Fruit fly (Drosophila melanogaster) whole organism: ENCODE results near the gene CG46435.

Source experiments
- CG8478 ChIP-seq: fragments of >200 bp; optimal IDR thresholded peaks from 2 replicates; lab custom pipeline; 2018; ENCODE audit warnings: inconsistent platforms
- usp ChIP-seq: fragments of >200 bp; optimal IDR thresholded peaks from 2 replicates; lab custom pipeline; 2017; ENCODE audit warnings: missing biosample characterization, missing genetic modification characterization, mixed read lengths

DNA sequence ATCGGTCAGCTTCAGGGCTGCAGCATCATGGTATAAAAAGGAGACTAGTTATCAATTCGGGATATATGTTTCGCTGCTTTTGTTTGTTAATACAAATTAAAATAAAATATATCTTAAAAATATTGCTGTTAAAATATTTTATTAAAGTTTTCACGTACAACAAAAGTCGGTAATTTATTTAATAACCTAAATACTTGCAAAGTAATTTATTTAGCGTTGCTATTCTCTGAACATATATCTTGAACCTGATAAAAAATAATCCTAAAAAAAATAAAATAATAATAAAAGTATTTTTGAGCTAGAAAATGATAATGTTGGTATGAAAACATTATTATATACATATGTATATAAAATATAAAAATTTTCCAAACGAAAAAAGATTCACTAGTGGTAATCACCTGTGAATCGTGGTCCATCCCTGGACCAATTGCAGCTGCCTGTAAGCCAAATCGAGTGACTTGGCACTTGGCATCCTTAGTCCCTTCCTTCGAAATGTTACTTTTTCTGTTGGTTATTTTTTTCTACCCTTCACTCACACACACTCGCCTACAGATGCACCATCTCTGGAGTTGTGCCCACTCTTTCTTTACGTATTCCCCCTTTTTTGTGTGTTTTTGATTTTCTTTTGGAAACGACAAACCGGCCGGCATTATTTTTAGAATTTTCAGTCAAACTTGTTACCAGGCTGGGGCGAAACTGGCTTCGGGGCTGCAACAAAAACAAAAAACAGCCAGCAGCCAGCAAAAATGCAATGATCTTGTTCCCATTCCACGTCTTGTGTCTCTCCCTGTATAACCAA lies 12.5 kb downstream of the CG46435 start:
- no peak for TF ChIP-seq CG8478 (lab: Kevin White, UChicago)
- no peak for TF ChIP-seq usp
